Fruit fly (Drosophila melanogaster) whole organism, wandering third instar larva: ENCODE data around the gene CG14835.

Experiments used
- Abd-B ChIP-seq: fragments of >200 bp; optimal IDR thresholded peaks from 2 replicates; lab custom pipeline; 2017; ENCODE audit warnings: missing biosample characterization, missing genetic modification characterization
- Hr78 ChIP-seq: fragments of >200 bp; optimal IDR thresholded peaks from 2 replicates; lab custom pipeline; 2017; ENCODE audit warnings: missing biosample characterization, missing genetic modification characterization
- Sp1 ChIP-seq: fragments of 200-800 bp; sonication (Bioruptor generic); optimal IDR thresholded peaks from 3 replicates; lab custom pipeline; 2019; ENCODE audit warnings: missing biosample characterization, mild to moderate bottlenecking, missing genetic modification characterization, moderate library complexity

dm6 chr3L:7396055-7396454 lies 41.2 kb downstream of the CG14835 start, which contains the start of gene CG32379:
- no peak for TF ChIP-seq Abd-B
- TF ChIP-seq Sp1 (GFP tag; lab: Kevin White, UChicago): no peak
- no peak for TF ChIP-seq Hr78 (GFP tag; lab: Kevin White, UChicago)
